Fruit fly (Drosophila melanogaster) whole organism, embryonic: ENCODE results near the gene Spt3.

Experiments
- Blimp-1 ChIP-seq: fragments of 200-800 bp; sonication (Bioruptor generic); optimal IDR thresholded peaks from 3 replicates; lab custom pipeline; 2018; ENCODE audit warnings: missing biosample characterization, missing genetic modification characterization, mild to moderate bottlenecking, moderate library complexity, missing genetic modification reagents
- CG11695 ChIP-seq: fragments of 200-800 bp; sonication (Bioruptor generic); IDR thresholded peaks from 3 replicates; pipeline ENCODE4 v1.3.6; 2022; ENCODE audit warnings: missing biosample characterization, missing genetic modification characterization
- CG11723 ChIP-seq: fragments of 200-800 bp; sonication (Bioruptor generic); optimal IDR thresholded peaks from 2 replicates; lab custom pipeline; 2017; ENCODE audit warnings: missing biosample characterization, mild to moderate bottlenecking, missing genetic modification characterization
- CG12155 ChIP-seq: fragments of 200-800 bp; sonication (Bioruptor generic); optimal IDR thresholded peaks from 3 replicates; lab custom pipeline; 2016; ENCODE audit warnings: missing biosample characterization, missing genetic modification characterization
- CG12236 ChIP-seq: fragments of 200-800 bp; sonication (Bioruptor generic); optimal IDR thresholded peaks from 2 replicates; lab custom pipeline; 2016; ENCODE audit warnings: missing biosample characterization, missing genetic modification characterization
- CG1233 ChIP-seq: fragments of 200-800 bp; sonication (Bioruptor generic); optimal IDR thresholded peaks from 4 replicates; lab custom pipeline; 2018; ENCODE audit warnings: missing biosample characterization, mild to moderate bottlenecking, missing genetic modification characterization
- CG1603 ChIP-seq: fragments of 200-800 bp; sonication (Bioruptor generic); optimal IDR thresholded peaks from 2 replicates; lab custom pipeline; 2019; ENCODE audit warnings: missing biosample characterization, mild to moderate bottlenecking, missing genetic modification characterization, moderate library complexity
- CG16779 ChIP-seq: fragments of 200-800 bp; sonication (Bioruptor generic); IDR thresholded peaks from 2 replicates; pipeline ENCODE4 v1.3.6; 2022; ENCODE audit warnings: missing biosample characterization, missing genetic modification characterization
- CG17361 ChIP-seq: fragments of 200-800 bp; sonication (Bioruptor generic); IDR thresholded peaks from 3 replicates; pipeline ENCODE4 v1.3.6; 2022; ENCODE audit warnings: missing biosample characterization, missing genetic modification characterization
- CG17385 ChIP-seq: fragments of 200-800 bp; sonication (Bioruptor generic); optimal IDR thresholded peaks from 3 replicates; lab custom pipeline; 2018; ENCODE audit warnings: missing biosample characterization, mild to moderate bottlenecking, missing genetic modification characterization
- CG17568 ChIP-seq: fragments of 200-800 bp; sonication (Bioruptor generic); optimal IDR thresholded peaks from 2 replicates; lab custom pipeline; 2018; ENCODE audit warnings: missing biosample characterization, mild to moderate bottlenecking, missing genetic modification characterization, moderate library complexity
- CG17829 ChIP-seq: fragments of 200-800 bp; optimal IDR thresholded peaks from 2 replicates; lab custom pipeline; 2019; ENCODE audit warnings: missing biosample characterization, mild to moderate bottlenecking, missing genetic modification characterization, moderate library complexity
- CG18764 ChIP-seq: fragments of 200-800 bp; sonication (Bioruptor generic); optimal IDR thresholded peaks from 3 replicates; lab custom pipeline; 2016; ENCODE audit warnings: missing biosample characterization, missing genetic modification characterization
- CG31388 ChIP-seq: fragments of 200-800 bp; sonication (Bioruptor generic); optimal IDR thresholded peaks from 2 replicates; lab custom pipeline; 2016; ENCODE audit warnings: missing biosample characterization, missing genetic modification characterization
- CG4328 ChIP-seq: fragments of 200-800 bp; sonication (Bioruptor generic); optimal IDR thresholded peaks from 3 replicates; lab custom pipeline; 2017; ENCODE audit warnings: missing biosample characterization, missing genetic modification reagents, missing genetic modification characterization
- CG6689 ChIP-seq: fragments of 200-800 bp; sonication (Bioruptor generic); IDR thresholded peaks from 2 replicates; pipeline ENCODE4 v1.3.6; 2022; ENCODE audit warnings: missing biosample characterization, missing genetic modification characterization
- CG6854 ChIP-seq: fragments of 200-800 bp; sonication (Bioruptor generic); optimal IDR thresholded peaks from 3 replicates; lab custom pipeline; 2017; ENCODE audit warnings: missing biosample characterization, mild to moderate bottlenecking, missing genetic modification characterization
- CG7372 ChIP-seq: fragments of 200-800 bp; sonication (Bioruptor generic); IDR thresholded peaks from 2 replicates; pipeline ENCODE4 v1.3.6; 2022; ENCODE audit warnings: missing biosample characterization, missing genetic modification characterization
- CG7556 ChIP-seq: fragments of 200-800 bp; sonication (Bioruptor generic); optimal IDR thresholded peaks from 2 replicates; lab custom pipeline; 2017; ENCODE audit warnings: missing biosample characterization, mild to moderate bottlenecking, missing genetic modification characterization
- CG9609 ChIP-seq: fragments of 200-800 bp; sonication (Bioruptor generic); optimal IDR thresholded peaks from 3 replicates; lab custom pipeline; 2016; ENCODE audit warnings: missing biosample characterization, missing genetic modification characterization
- CG9727 ChIP-seq: fragments of 200-800 bp; sonication (Bioruptor generic); optimal IDR thresholded peaks from 3 replicates; lab custom pipeline; 2017; ENCODE audit warnings: missing biosample characterization, mild to moderate bottlenecking, missing genetic modification characterization
- Dp ChIP-seq: fragments of 200-800 bp; sonication (Bioruptor generic); optimal IDR thresholded peaks from 2 replicates; lab custom pipeline; 2018; ENCODE audit warnings: missing biosample characterization, mild to moderate bottlenecking, missing genetic modification characterization, moderate library complexity
- HLH4C ChIP-seq: fragments of 200-800 bp; sonication (Bioruptor generic); IDR thresholded peaks from 3 replicates; pipeline ENCODE4 v1.3.6; 2022; ENCODE audit warnings: missing biosample characterization, missing genetic modification characterization; ENCODE audit not compliant: partially characterized antibody
- Kr ChIP-seq: fragments of 200-800 bp; sonication (Bioruptor generic); optimal IDR thresholded peaks from 2 replicates; lab custom pipeline; 2017; ENCODE audit warnings: missing biosample characterization, mild to moderate bottlenecking, missing genetic modification characterization
- Nf-YA ChIP-seq: fragments of 200-800 bp; sonication (Bioruptor generic); IDR thresholded peaks from 2 replicates; pipeline ENCODE4 v1.3.6; 2022; ENCODE audit warnings: missing biosample characterization, missing genetic modification characterization
- TFAM ChIP-seq: fragments of 200-800 bp; sonication (Bioruptor generic); optimal IDR thresholded peaks from 2 replicates; lab custom pipeline; 2017; ENCODE audit warnings: missing biosample characterization, missing genetic modification characterization, inconsistent platforms
- Trl ChIP-seq, 3 experiments: fragments of >200 bp in 2 of 3; fragments of 200-800 bp in 1 of 3; sonication (Bioruptor generic) in 1 of 3; optimal IDR thresholded peaks; 2 replicates in 1 of 3; 3 replicates in 2 of 3; lab custom pipeline; 2016 to 2017; ENCODE audit warnings: missing biosample characterization in 1 of 3, missing genetic modification characterization in 1 of 3
- ab ChIP-seq: fragments of 200-800 bp; sonication (Bioruptor generic); optimal IDR thresholded peaks from 2 replicates; lab custom pipeline; 2016; ENCODE audit warnings: missing biosample characterization, missing genetic modification characterization
- ash1 ChIP-seq: fragments of 200-800 bp; sonication (Bioruptor generic); optimal IDR thresholded peaks from 2 replicates; lab custom pipeline; 2018; ENCODE audit warnings: missing biosample characterization, mild to moderate bottlenecking, missing genetic modification characterization
- bab2 ChIP-seq: fragments of 200-800 bp; sonication (Bioruptor generic); optimal IDR thresholded peaks from 2 replicates; lab custom pipeline; 2016; ENCODE audit warnings: missing biosample characterization, missing genetic modification characterization
- bcd ChIP-seq: fragments of 200-800 bp; sonication (Bioruptor generic); optimal IDR thresholded peaks from 2 replicates; lab custom pipeline; 2017; ENCODE audit warnings: missing biosample characterization, mild to moderate bottlenecking, missing genetic modification characterization
- br ChIP-seq: fragments of >200 bp; optimal IDR thresholded peaks from 2 replicates; lab custom pipeline; 2017
- chinmo ChIP-seq: fragments of 200-800 bp; sonication (Bioruptor generic); IDR thresholded peaks from 4 replicates; pipeline ENCODE4 v1.3.6; 2022; ENCODE audit warnings: missing biosample characterization, missing genetic modification characterization; ENCODE audit not compliant: partially characterized antibody
- dysf ChIP-seq: fragments of 200-800 bp; sonication (Bioruptor generic); IDR thresholded peaks from 3 replicates; pipeline ENCODE4 v1.3.6; 2022; ENCODE audit warnings: missing biosample characterization, missing genetic modification characterization
- fu2 ChIP-seq: fragments of 200-800 bp; sonication (Bioruptor generic); optimal IDR thresholded peaks from 2 replicates; lab custom pipeline; 2016; ENCODE audit warnings: missing biosample characterization, missing genetic modification characterization
- ind ChIP-seq: fragments of 200-800 bp; sonication (Bioruptor generic); optimal IDR thresholded peaks from 3 replicates; lab custom pipeline; 2016; ENCODE audit warnings: missing biosample characterization, missing genetic modification characterization
- insv ChIP-seq, 2 experiments: fragments of 200-800 bp; sonication (Bioruptor generic); optimal IDR thresholded peaks; 3 replicates each; lab custom pipeline; 2016 to 2018; ENCODE audit warnings: missing biosample characterization in 2 of 2, missing genetic modification characterization in 2 of 2
- klu ChIP-seq: fragments of 200-800 bp; sonication (Bioruptor generic); IDR thresholded peaks from 2 replicates; pipeline ENCODE4 v1.3.6; 2022; ENCODE audit warnings: missing biosample characterization, missing genetic modification characterization
- lola ChIP-seq, 3 experiments: fragments of >200 bp in 2 of 3; fragments of 200-800 bp in 1 of 3; sonication (Bioruptor generic) in 1 of 3; optimal IDR thresholded peaks; 2 replicates each; lab custom pipeline; 2017 to 2019; ENCODE audit warnings: missing biosample characterization in 3 of 3, missing genetic modification characterization in 3 of 3, mild to moderate bottlenecking in 1 of 3, moderate library complexity in 1 of 3
- mam ChIP-seq: fragments of 200-800 bp; sonication (Bioruptor generic); optimal IDR thresholded peaks from 3 replicates; lab custom pipeline; 2016; ENCODE audit warnings: missing biosample characterization, missing genetic modification characterization
- nerfin-1 ChIP-seq: fragments of 200-800 bp; sonication (Bioruptor generic); optimal IDR thresholded peaks from 3 replicates; lab custom pipeline; 2019; ENCODE audit warnings: missing biosample characterization, mild to moderate bottlenecking, missing genetic modification characterization, moderate library complexity
- pfk ChIP-seq: fragments of 200-800 bp; sonication (Bioruptor generic); optimal IDR thresholded peaks from 2 replicates; lab custom pipeline; 2018; ENCODE audit warnings: missing biosample characterization, mild to moderate bottlenecking, missing genetic modification characterization, moderate library complexity
- row ChIP-seq: fragments of 200-800 bp; sonication (Bioruptor generic); IDR thresholded peaks from 3 replicates; pipeline ENCODE4 v1.3.6; 2022; ENCODE audit warnings: missing biosample characterization, missing genetic modification characterization
- sc ChIP-seq, 3 experiments: fragments of >200 bp in 2 of 3; fragments of 200-800 bp in 1 of 3; sonication (Bioruptor generic) in 1 of 3; optimal IDR thresholded peaks; 2 replicates in 2 of 3; 3 replicates in 1 of 3; lab custom pipeline; 2017; ENCODE audit warnings: mild to moderate bottlenecking in 1 of 3, missing biosample characterization in 1 of 3, missing genetic modification characterization in 1 of 3, missing genetic modification reagents in 1 of 3
- schlank ChIP-seq: fragments of 200-800 bp; sonication (Bioruptor generic); optimal IDR thresholded peaks from 2 replicates; lab custom pipeline; 2018; ENCODE audit warnings: missing biosample characterization, mild to moderate bottlenecking, missing genetic modification characterization
- scrt ChIP-seq: fragments of 200-800 bp; sonication (Bioruptor generic); optimal IDR thresholded peaks from 2 replicates; lab custom pipeline; 2018; ENCODE audit warnings: missing biosample characterization, mild to moderate bottlenecking, missing genetic modification characterization, moderate library complexity
- tgo ChIP-seq: fragments of 200-800 bp; sonication (Bioruptor generic); IDR thresholded peaks from 3 replicates; pipeline ENCODE4 v1.3.6; 2022; ENCODE audit warnings: missing biosample characterization, missing genetic modification characterization
- trh ChIP-seq: fragments of 200-800 bp; sonication (Bioruptor generic); optimal IDR thresholded peaks from 2 replicates; lab custom pipeline; 2016; ENCODE audit warnings: missing biosample characterization, missing genetic modification characterization
- tup ChIP-seq: fragments of 200-800 bp; sonication (Bioruptor generic); optimal IDR thresholded peaks from 2 replicates; lab custom pipeline; 2016; ENCODE audit warnings: missing biosample characterization, mild to moderate bottlenecking, missing genetic modification characterization, moderate library complexity
- wdn ChIP-seq: fragments of 200-800 bp; sonication (Bioruptor generic); IDR thresholded peaks from 2 replicates; pipeline ENCODE4 v1.3.6; 2022; ENCODE audit warnings: missing biosample characterization, missing genetic modification characterization

Spt3 gene

dm6 chr3R:12016828-12017280 lies at the start of gene Spt3, which contains the start of gene DCAF12 (continued):
- TF ChIP-seq Kr (GFP tag; lab: Kevin White, UChicago), result peak; percentile 91
- no peak for TF ChIP-seq CG12236
- TF ChIP-seq CG11723 (GFP tag; lab: Kevin White, UChicago), result no peak
- no peak for TF ChIP-seq TFAM (GFP tag; lab: Kevin White, UChicago)
- TF ChIP-seq ab (GFP tag; lab: Kevin White, UChicago), result no peak
- TF ChIP-seq pfk (GFP tag; lab: Kevin White, UChicago), result no peak
- TF ChIP-seq CG4328 (GFP tag; lab: Kevin White, UChicago), result no peak
- TF ChIP-seq CG1603 (tag; lab: Kevin White, UChicago), result no peak
- TF ChIP-seq wdn (GFP tag; lab: Robert Waterston, UW), result 0 out of 2 replicates have a peak, but pooled peaks have one; percentile 21
- TF ChIP-seq bcd, result peak; percentile 57
- TF ChIP-seq CG6854, result peak; percentile 20
- peak; percentile 61; the same call in 2 of the 3 replicates for TF ChIP-seq tgo (GFP tag; lab: Robert Waterston, UW)
- peak; percentile 81; the same call in 2 of the 4 replicates for TF ChIP-seq chinmo (GFP tag; lab: Robert Waterston, UW)
- no peak for TF ChIP-seq trh (GFP tag; lab: Kevin White, UChicago)
- TF ChIP-seq sc (optimal IDR thresholded peaks at IDR 0.05; lab: Kevin White, UChicago), result no peak
- peak; percentile 29 for TF ChIP-seq sc (GFP tag; optimal IDR thresholded peaks at IDR 0.05; lab: Kevin White, UChicago)
- peak in 1 of 2 experiments; percentile 23 for TF ChIP-seq insv (GFP tag; optimal IDR thresholded peaks at IDR 0.05; lab: Kevin White, UChicago)
- no peak for TF ChIP-seq CG31388 (GFP tag; lab: Kevin White, UChicago)
- TF ChIP-seq CG1233 (GFP tag; lab: Kevin White, UChicago), result peak; percentile 48
- TF ChIP-seq CG11695, result no peak
- peak; percentile 7 for TF ChIP-seq CG12155 (GFP tag; lab: Kevin White, UChicago)
- TF ChIP-seq Dp (GFP tag; lab: Kevin White, UChicago), result no peak
- no peak for TF ChIP-seq CG7556 (GFP tag; lab: Kevin White, UChicago)
- TF ChIP-seq dysf (GFP tag; lab: Robert Waterston, UW), result 0 out of 3 replicates have a peak, but pooled peaks have one; percentile 50
- TF ChIP-seq ind, result peak; percentile 53
- no peak for TF ChIP-seq tup (GFP tag; lab: Kevin White, UChicago)
- no peak for TF ChIP-seq ash1 (GFP tag; lab: Kevin White, UChicago)
- TF ChIP-seq CG9609, result no peak
- peak; percentile 48 for TF ChIP-seq Blimp-1 (GFP tag; lab: Kevin White, UChicago)
- peak; percentile 74 for TF ChIP-seq CG17829
- no peak for TF ChIP-seq mam (GFP tag; lab: Kevin White, UChicago)
- no peak for TF ChIP-seq CG16779 (GFP tag; lab: Robert Waterston, UW)
- peak; percentile 42 for TF ChIP-seq CG6689
- TF ChIP-seq lola (GFP tag; optimal IDR thresholded peaks at IDR 0.05; lab: Kevin White, UChicago), result peak in 1 of 3 experiments; percentile 63
- peak; percentile 48; the same call in 1 of the 2 replicates for TF ChIP-seq CG7372
- no peak for TF ChIP-seq klu (GFP tag; lab: Robert Waterston, UW)
- peak; percentile 54 for TF ChIP-seq nerfin-1 (tag; lab: Kevin White, UChicago)
- no peak for TF ChIP-seq Trl (optimal IDR thresholded peaks at IDR 0.05; lab: Kevin White, UChicago)
- TF ChIP-seq Trl (GFP tag; optimal IDR thresholded peaks at IDR 0.05; lab: Kevin White, UChicago), result no peak
- no peak for TF ChIP-seq fu2
- peak; percentile 29 for TF ChIP-seq CG18764 (GFP tag; lab: Kevin White, UChicago)
- TF ChIP-seq bab2 (GFP tag; lab: Kevin White, UChicago), result no peak
- TF ChIP-seq CG17361 (GFP tag; lab: Robert Waterston, UW), result no peak; the same call in 1 of the 3 replicates
- no peak for TF ChIP-seq CG17568 (GFP tag; lab: Kevin White, UChicago)
- no peak for TF ChIP-seq Nf-YA (GFP tag; lab: Robert Waterston, UW)
- peak; percentile 93 for TF ChIP-seq HLH4C
- peak; percentile 97 for TF ChIP-seq row (GFP tag; lab: Robert Waterston, UW)
- no peak for TF ChIP-seq schlank (tag; lab: Kevin White, UChicago)
- TF ChIP-seq br, result no peak
- peak; percentile 44 for TF ChIP-seq scrt (GFP tag; lab: Kevin White, UChicago)
- no peak for TF ChIP-seq CG17385 (GFP tag; lab: Kevin White, UChicago)
- TF ChIP-seq CG9727 (GFP tag; lab: Kevin White, UChicago), result peak; percentile 43
